Worm (Caenorhabditis elegans): ENCODE data around the gene C31B8.9.

ce11 chrV:2875422-2875821, 37.4 kb downstream of the C31B8.9 start, which contains the start of gene folt-2:
- TF ChIP-seq lin-39 (tag; optimal IDR thresholded peaks at IDR 0.05) = no peak
- no peak for TF ChIP-seq ztf-11 (tag; optimal IDR thresholded peaks at IDR 0.05)
- TF ChIP-seq dmd-4 (tag; optimal IDR thresholded peaks at IDR 0.05) = no peak
- no peak for TF ChIP-seq unc-55 (GFP tag; optimal IDR thresholded peaks at IDR 0.05)
- TF ChIP-seq unc-62 (GFP tag; optimal IDR thresholded peaks at IDR 0.05) = no peak
- TF ChIP-seq elt-1 (tag; optimal IDR thresholded peaks at IDR 0.05) = no peak
- TF ChIP-seq ztf-1 (GFP tag; conservative IDR thresholded peaks at IDR 0.05) = no peak
- no peak for TF ChIP-seq ama-1 (optimal IDR thresholded peaks at IDR 0.05)
- TF ChIP-seq gmeb-1 (tag; optimal IDR thresholded peaks at IDR 0.05) = no peak
- no peak for TF ChIP-seq nhr-77 (tag; optimal IDR thresholded peaks at IDR 0.05)
- TF ChIP-seq elt-3 (tag; optimal IDR thresholded peaks at IDR 0.05) = no peak
- TF ChIP-seq ztf-4 (tag; optimal IDR thresholded peaks at IDR 0.05) = no peak
